Worm (Caenorhabditis elegans) whole organism, late embryonic: ENCODE measurements around the gene dct-14.

Experiments used
- ama-1 ChIP-seq: fragments of 150-350 bp; optimal IDR thresholded peaks from 2 replicates; lab custom pipeline; 2014
- ceh-2 ChIP-seq: sonication (generic microtip); optimal IDR thresholded peaks from 2 replicates; lab custom pipeline; 2016; ENCODE audit warnings: missing genotype, missing genetic modification characterization, missing compliant biosample characterization
- ceh-9 ChIP-seq: sonication (generic microtip); optimal IDR thresholded peaks from 2 replicates; lab custom pipeline; 2016; ENCODE audit warnings: mild to moderate bottlenecking, missing genetic modification characterization, inconsistent platforms, missing compliant biosample characterization
- eyg-1 ChIP-seq: sonication (generic microtip); optimal IDR thresholded peaks from 2 replicates; lab custom pipeline; 2016; ENCODE audit warnings: missing genotype, missing genetic modification characterization, missing compliant biosample characterization

DNA sequence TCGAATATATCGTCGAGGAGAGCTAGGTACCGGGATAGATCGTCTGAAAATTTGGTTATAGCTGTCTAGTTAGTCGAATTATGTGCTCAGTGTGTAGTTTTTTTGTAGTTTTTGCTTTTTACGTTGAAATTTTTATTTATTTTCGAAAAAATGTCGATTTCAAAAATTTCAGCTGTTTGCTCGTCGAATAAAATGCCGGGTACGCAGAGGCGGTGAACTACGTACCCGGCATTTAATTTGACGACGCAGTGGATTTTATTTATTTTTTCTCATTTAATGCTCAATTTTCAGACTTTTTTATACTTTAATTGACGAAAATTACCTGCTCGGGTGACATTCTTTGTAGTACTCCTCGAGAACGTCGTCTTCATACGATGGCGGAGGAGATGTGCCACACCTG, 23.3 kb downstream of the dct-14 start:
- TF ChIP-seq ceh-9 (tag; lab: Kevin White, UChicago) (no peak), ama-1 (lab: Kevin White, UChicago) (no peak), eyg-1 (tag; lab: Kevin White, UChicago) (no peak), ceh-2 (no peak)
